Worm (Caenorhabditis elegans) whole organism, L3 larva: Measurements from ENCODE around the gene nex-2.

Experiments used
- elt-1 ChIP-seq: fragments of 150-350 bp; optimal IDR thresholded peaks from 2 replicates; lab custom pipeline; 2014; ENCODE audit warnings: missing biosample characterization, missing genetic modification characterization
- fkh-2 ChIP-seq: fragments of 150-350 bp; optimal IDR thresholded peaks from 2 replicates; lab custom pipeline; 2014; ENCODE audit warnings: missing biosample characterization, missing genetic modification reagents, missing genetic modification characterization
- nfya-1 ChIP-seq: sonication (generic microtip); optimal IDR thresholded peaks from 2 replicates; lab custom pipeline; 2017; ENCODE audit warnings: missing genetic modification characterization, mild to moderate bottlenecking, missing compliant biosample characterization, antibody characterized with exemption, moderate library complexity; ENCODE audit not compliant: insufficient read depth
- nhr-11 ChIP-seq: fragments of 150-350 bp; optimal IDR thresholded peaks from 2 replicates; lab custom pipeline; 2014; ENCODE audit warnings: missing biosample characterization, missing genetic modification characterization
- nhr-237 ChIP-seq: fragments of 150-350 bp; optimal IDR thresholded peaks from 2 replicates; lab custom pipeline; 2014; ENCODE audit warnings: missing biosample characterization, missing genetic modification characterization
- nhr-28 ChIP-seq: fragments of 150-350 bp; optimal IDR thresholded peaks from 2 replicates; lab custom pipeline; 2014; ENCODE audit warnings: missing biosample characterization, missing genetic modification characterization
- unc-39 ChIP-seq: sonication (generic microtip); optimal IDR thresholded peaks from 4 replicates; lab custom pipeline; 2017; ENCODE audit warnings: missing biosample characterization, missing genetic modification characterization

The nex-2 gene

DNA sequence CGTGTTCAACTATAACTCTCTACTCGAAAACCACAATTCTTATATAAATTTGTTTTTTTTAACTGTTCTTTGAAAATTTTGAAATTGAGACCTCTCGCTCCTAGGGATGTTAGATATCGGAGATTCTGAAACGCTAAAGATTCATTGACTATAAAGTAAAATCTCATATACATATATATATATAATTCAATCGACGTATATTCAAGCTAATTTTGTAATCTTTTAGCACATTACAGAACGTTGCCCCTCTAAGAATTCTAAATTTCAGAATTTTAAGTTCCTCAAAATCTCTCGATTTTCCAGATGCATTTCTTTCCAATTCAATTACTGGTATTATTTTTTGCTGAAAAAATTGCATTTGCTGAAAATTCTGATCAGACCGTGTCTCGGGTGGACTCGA, 51.4 kb downstream of the nex-2 start, which contains the start of gene pad-2:
Gene pad-2, plus strand, starts transcription at position 301 of the 400 bp plus-strand sequence.
- TF ChIP-seq fkh-2 (no peak), nfya-1 (tag; lab: Kevin White, UChicago) (no peak), nhr-28 (tag; lab: Kevin White, UChicago) (no peak), nhr-11 (no peak), unc-39 (tag; lab: Kevin White, UChicago) (no peak), nhr-237 (tag; lab: Kevin White, UChicago) (no peak), elt-1 (tag; lab: Kevin White, UChicago) (no peak)
